Fruit fly (Drosophila melanogaster) S2 (cell line): Measurements from ENCODE around the gene CG3407.

Experiments
- CG8478 ChIP-seq: fragments of >200 bp; optimal IDR thresholded peaks from 2 replicates; lab custom pipeline; 2018
- CTCF ChIP-seq, 2 experiments: fragments of >200 bp; optimal IDR thresholded peaks; 2 replicates each; lab custom pipeline; 2018

DNA sequence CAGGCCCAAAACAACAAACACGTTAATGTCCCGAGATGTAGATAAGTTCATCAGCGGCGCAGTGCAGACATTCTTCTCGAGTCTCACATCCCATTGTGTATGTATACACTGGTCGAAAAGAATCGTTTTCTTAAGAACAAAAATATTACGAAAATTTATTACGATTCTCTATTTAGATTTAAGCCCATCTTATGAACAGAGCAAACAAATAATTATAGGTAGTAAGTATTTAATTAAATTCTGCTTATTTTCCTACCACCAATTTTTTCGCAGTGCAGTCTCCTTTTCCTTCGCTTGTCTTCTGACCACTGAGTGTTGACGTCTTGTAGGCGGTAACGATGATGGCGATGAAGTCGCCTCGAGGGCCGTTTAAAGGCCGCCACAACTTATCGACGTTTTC, 48.2 kb upstream of the CG3407 start:
- TF ChIP-seq CG8478 (lab: Kevin White, UChicago) (no peak), CTCF (optimal IDR thresholded peaks at IDR 0.05; lab: Kevin White, UChicago) (no peak)
